Fruit fly (Drosophila melanogaster): Measurements from ENCODE around the gene ens.

DNA sequence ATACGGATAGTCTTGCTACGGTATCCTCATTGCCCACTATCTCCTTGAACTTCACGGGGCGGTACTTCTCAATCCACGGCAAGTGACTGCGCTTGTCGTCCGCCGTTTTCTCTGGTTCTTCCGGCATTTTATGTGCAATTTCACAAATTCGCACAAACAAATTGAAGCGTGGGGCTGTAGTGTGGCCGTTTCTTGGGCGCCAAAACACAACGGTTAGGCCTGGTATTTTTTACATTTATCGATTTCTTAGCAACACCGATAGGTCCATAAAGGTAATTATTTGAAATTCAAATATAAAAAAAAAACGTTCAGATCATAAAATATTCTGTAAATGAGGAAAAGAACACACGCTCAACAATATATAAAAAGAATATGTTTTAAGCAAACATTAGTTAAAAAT is 1.5 kb upstream of the ens start, which contains the start of gene RfC4:
- no peak for TF ChIP-seq fd96Ca (GFP tag; IDR thresholded peaks at IDR 0.05)
- TF ChIP-seq CG10348 (GFP tag; IDR thresholded peaks at IDR 0.05): no peak
- no peak for TF ChIP-seq CG8159 (tag; optimal IDR thresholded peaks at IDR 0.05)
- TF ChIP-seq CG9948 (tag; optimal IDR thresholded peaks at IDR 0.05): no peak
